Fruit fly (Drosophila melanogaster) whole organism, prepupa: ENCODE measurements around the gene CG32374.

ENCODE experiments used
- Blimp-1 ChIP-seq: fragments of 200-800 bp; sonication (Bioruptor generic); optimal IDR thresholded peaks from 3 replicates; lab custom pipeline; 2017; ENCODE audit warnings: missing biosample characterization, missing genetic modification characterization, mild to moderate bottlenecking, moderate library complexity, missing genetic modification reagents
- CG10631 ChIP-seq: fragments of 200-800 bp; sonication (Bioruptor generic); optimal IDR thresholded peaks from 2 replicates; lab custom pipeline; 2016; ENCODE audit warnings: missing biosample characterization, missing genetic modification characterization
- CG11294 ChIP-seq: fragments of 200-800 bp; sonication (Bioruptor generic); IDR thresholded peaks from 2 replicates; pipeline ENCODE4 v1.3.6; 2022; ENCODE audit warnings: missing biosample characterization, missing genetic modification characterization
- CG11762 ChIP-seq: fragments of 200-800 bp; sonication (Bioruptor generic); optimal IDR thresholded peaks from 3 replicates; lab custom pipeline; 2016; ENCODE audit warnings: missing biosample characterization, missing genetic modification characterization; ENCODE audit not compliant: insufficient read depth
- CG15336 ChIP-seq: fragments of 200-800 bp; sonication (Bioruptor generic); IDR thresholded peaks from 2 replicates; pipeline ENCODE4 v1.3.6; 2022; ENCODE audit warnings: missing biosample characterization, missing genetic modification characterization
- CG1621 ChIP-seq: fragments of 200-800 bp; sonication (Bioruptor generic); optimal IDR thresholded peaks from 3 replicates; lab custom pipeline; 2018; ENCODE audit warnings: missing biosample characterization, mild to moderate bottlenecking, missing genetic modification characterization
- CG31627 ChIP-seq: fragments of 200-800 bp; sonication (Bioruptor generic); optimal IDR thresholded peaks from 3 replicates; lab custom pipeline; 2016; ENCODE audit warnings: missing biosample characterization, missing genetic modification characterization
- CG32006 ChIP-seq: fragments of 200-800 bp; sonication (Bioruptor generic); optimal IDR thresholded peaks from 3 replicates; lab custom pipeline; 2017; ENCODE audit warnings: missing biosample characterization, mild to moderate bottlenecking, missing genetic modification characterization
- CG34406 ChIP-seq: fragments of 200-800 bp; sonication (Bioruptor generic); optimal IDR thresholded peaks from 3 replicates; lab custom pipeline; 2016; ENCODE audit warnings: missing biosample characterization, missing genetic modification characterization
- CG4318 ChIP-seq: fragments of 200-800 bp; sonication (Bioruptor generic); optimal IDR thresholded peaks from 3 replicates; lab custom pipeline; 2017; ENCODE audit warnings: missing biosample characterization, mild to moderate bottlenecking, missing genetic modification characterization
- CG6276 ChIP-seq: fragments of 200-800 bp; sonication (Bioruptor generic); optimal IDR thresholded peaks from 2 replicates; lab custom pipeline; 2017; ENCODE audit warnings: missing biosample characterization, mild to moderate bottlenecking, missing genetic modification characterization
- CG6792 ChIP-seq: fragments of 200-800 bp; sonication (Bioruptor generic); optimal IDR thresholded peaks from 3 replicates; lab custom pipeline; 2016; ENCODE audit warnings: missing biosample characterization, missing genetic modification characterization
- CG6808 ChIP-seq: fragments of 200-800 bp; sonication (Bioruptor generic); optimal IDR thresholded peaks from 3 replicates; lab custom pipeline; 2017; ENCODE audit warnings: missing biosample characterization, missing genetic modification characterization, mild to moderate bottlenecking, moderate library complexity, missing genetic modification reagents
- CG6854 ChIP-seq: fragments of 200-800 bp; sonication (Bioruptor generic); optimal IDR thresholded peaks from 2 replicates; lab custom pipeline; 2017; ENCODE audit warnings: missing biosample characterization, mild to moderate bottlenecking, missing genetic modification characterization
- CG8319 ChIP-seq: fragments of 200-800 bp; sonication (Bioruptor generic); optimal IDR thresholded peaks from 3 replicates; lab custom pipeline; 2016; ENCODE audit warnings: missing biosample characterization, missing genetic modification characterization
- CG8632 ChIP-seq: fragments of 200-800 bp; sonication (Bioruptor generic); optimal IDR thresholded peaks from 3 replicates; lab custom pipeline; 2016; ENCODE audit warnings: missing biosample characterization, missing genetic modification characterization
- Eip78C ChIP-seq: fragments of 200-800 bp; sonication (Bioruptor generic); peaks from one replicate; lab custom pipeline; 2016; ENCODE audit warnings: missing biosample characterization, missing genetic modification characterization
- Eip93F ChIP-seq: fragments of 200-800 bp; sonication (Bioruptor generic); optimal IDR thresholded peaks from 2 replicates; lab custom pipeline; 2016; ENCODE audit warnings: missing biosample characterization, mild to moderate bottlenecking, missing genetic modification characterization
- Ets21C ChIP-seq: fragments of 200-800 bp; sonication (Bioruptor generic); optimal IDR thresholded peaks from 3 replicates; lab custom pipeline; 2016; ENCODE audit warnings: missing biosample characterization, missing genetic modification characterization
- Ets96B ChIP-seq: fragments of 200-800 bp; optimal IDR thresholded peaks from 2 replicates; lab custom pipeline; 2019; ENCODE audit warnings: missing biosample characterization, mild to moderate bottlenecking, missing genetic modification characterization, moderate library complexity
- Hr38 ChIP-seq: sonication (Bioruptor generic); optimal IDR thresholded peaks from 2 replicates; lab custom pipeline; 2016; ENCODE audit warnings: missing biosample characterization, missing genetic modification characterization
- Hr39 ChIP-seq: fragments of 200-800 bp; sonication (Bioruptor generic); optimal IDR thresholded peaks from 2 replicates; lab custom pipeline; 2016; ENCODE audit warnings: missing biosample characterization, missing genetic modification characterization
- Hr4 ChIP-seq: fragments of 200-800 bp; sonication (Bioruptor generic); optimal IDR thresholded peaks from 3 replicates; lab custom pipeline; 2016; ENCODE audit warnings: missing biosample characterization, missing genetic modification characterization
- Smox ChIP-seq: fragments of 200-800 bp; sonication (Bioruptor generic); optimal IDR thresholded peaks from 3 replicates; lab custom pipeline; 2016; ENCODE audit warnings: missing biosample characterization, missing genetic modification characterization
- Sox102F ChIP-seq: fragments of 200-800 bp; sonication (Bioruptor generic); optimal IDR thresholded peaks from 2 replicates; lab custom pipeline; 2016; ENCODE audit warnings: missing biosample characterization, mild to moderate bottlenecking, missing genetic modification characterization
- Sox14 ChIP-seq: fragments of 200-800 bp; sonication (Bioruptor generic); optimal IDR thresholded peaks from 3 replicates; lab custom pipeline; 2016; ENCODE audit warnings: missing biosample characterization, missing genetic modification characterization
- achi ChIP-seq: fragments of 200-800 bp; sonication (Bioruptor generic); optimal IDR thresholded peaks from 3 replicates; lab custom pipeline; 2016; ENCODE audit warnings: missing biosample characterization, missing genetic modification characterization
- cyc ChIP-seq: fragments of 200-800 bp; sonication (Bioruptor generic); optimal IDR thresholded peaks from 3 replicates; lab custom pipeline; 2016; ENCODE audit warnings: missing biosample characterization, missing genetic modification characterization
- dsx ChIP-seq: fragments of 200-800 bp; optimal IDR thresholded peaks from 3 replicates; lab custom pipeline; 2019; ENCODE audit warnings: missing biosample characterization, mild to moderate bottlenecking, missing genetic modification characterization, moderate library complexity; ENCODE audit not compliant: poor library complexity, severe bottlenecking
- eg ChIP-seq: fragments of 200-800 bp; sonication (Bioruptor generic); IDR thresholded peaks from 3 replicates; pipeline ENCODE4 v1.3.6; 2022; ENCODE audit warnings: missing biosample characterization, missing genetic modification characterization
- esn ChIP-seq: fragments of 200-800 bp; sonication (Bioruptor generic); optimal IDR thresholded peaks from 2 replicates; lab custom pipeline; 2016; ENCODE audit warnings: missing biosample characterization, mild to moderate bottlenecking, missing genetic modification characterization, moderate library complexity
- fd85E ChIP-seq: fragments of 200-800 bp; sonication (Bioruptor generic); optimal IDR thresholded peaks from 3 replicates; lab custom pipeline; 2016; ENCODE audit warnings: missing biosample characterization, missing genetic modification characterization
- lz ChIP-seq: fragments of 200-800 bp; sonication (Bioruptor generic); optimal IDR thresholded peaks from 3 replicates; lab custom pipeline; 2016; ENCODE audit warnings: missing biosample characterization, missing genetic modification characterization
- pdm3 ChIP-seq: fragments of 200-800 bp; sonication (Bioruptor generic); optimal IDR thresholded peaks from 3 replicates; lab custom pipeline; 2016; ENCODE audit warnings: missing biosample characterization, missing genetic modification characterization
- svp ChIP-seq: fragments of 200-800 bp; sonication (Bioruptor generic); peaks from one replicate; lab custom pipeline; 2016; ENCODE audit warnings: missing biosample characterization, missing genetic modification characterization
- vri ChIP-seq: fragments of 200-800 bp; sonication (Bioruptor generic); optimal IDR thresholded peaks from 3 replicates; lab custom pipeline; 2016; ENCODE audit warnings: missing biosample characterization, mild to moderate bottlenecking, missing genetic modification characterization

CG32374 gene

dm6 chr3L:7545562-7545961, 4.6 kb upstream of the CG32374 start:
- TF ChIP-seq dsx, result no peak
- TF ChIP-seq Sox102F, result peak; percentile 30
- TF ChIP-seq fd85E (GFP tag; lab: Kevin White, UChicago), result no peak
- no peak for TF ChIP-seq achi (GFP tag; lab: Kevin White, UChicago)
- no peak for TF ChIP-seq CG34406 (GFP tag; lab: Kevin White, UChicago)
- no peak for TF ChIP-seq Smox
- no peak for TF ChIP-seq Hr38
- TF ChIP-seq vri (GFP tag; lab: Kevin White, UChicago), result no peak
- no peak for TF ChIP-seq Ets96B
- no peak for TF ChIP-seq lz
- no peak for TF ChIP-seq CG10631 (GFP tag; lab: Kevin White, UChicago)
- no peak for TF ChIP-seq CG15336
- no peak for TF ChIP-seq CG8632 (GFP tag; lab: Kevin White, UChicago)
- no peak for TF ChIP-seq CG6792 (GFP tag; lab: Kevin White, UChicago)
- no peak for TF ChIP-seq Eip93F (GFP tag; lab: Kevin White, UChicago)
- TF ChIP-seq Blimp-1 (GFP tag; lab: Kevin White, UChicago), result peak; percentile 93

dm6 chr3L:7544639-7545183, 3.7 kb upstream of the CG32374 start:
- TF ChIP-seq Hr4 (peak; percentile 59), CG6276 (GFP tag; lab: Kevin White, UChicago) (peak; percentile 14), CG32006 (GFP tag; lab: Kevin White, UChicago) (peak; percentile 61), CG15336 (0 out of 2 replicates have a peak, but pooled peaks have one; percentile 25), cyc (GFP tag; lab: Kevin White, UChicago) (no peak), fd85E (GFP tag; lab: Kevin White, UChicago) (no peak), Eip78C (GFP tag; lab: Kevin White, UChicago) (no peak), Blimp-1 (GFP tag; lab: Kevin White, UChicago) (no peak)

- TF ChIP-seq CG31627 (GFP tag; lab: Kevin White, UChicago), result no peak
- TF ChIP-seq fd85E (GFP tag; lab: Kevin White, UChicago), result no peak
- no peak for TF ChIP-seq CG6854 (GFP tag; lab: Kevin White, UChicago)
- TF ChIP-seq CG4318 (GFP tag; lab: Kevin White, UChicago), result no peak
- TF ChIP-seq Ets21C (GFP tag; lab: Kevin White, UChicago), result no peak
- TF ChIP-seq CG11294 (GFP tag; lab: Robert Waterston, UW), result no peak
- TF ChIP-seq CG6276 (GFP tag; lab: Kevin White, UChicago), result no peak
- TF ChIP-seq eg (GFP tag; lab: Robert Waterston, UW), result no peak
- TF ChIP-seq esn (GFP tag; lab: Kevin White, UChicago), result no peak
Observed at dm6 chr3L:7542357-7542756, 1.4 kb upstream of the CG32374 start, which contains the start of gene CG32376. Gene CG32376, minus strand, starts transcription at chr3L:7542457.

dm6 chr3L:7539736-7540135, 1.2 kb downstream of the CG32374 start, which contains the start of gene CG16998:
Gene CG16998, minus strand, starts transcription at chr3L:7539836.
- no peak for TF ChIP-seq dsx
- TF ChIP-seq Hr39 (GFP tag; lab: Kevin White, UChicago), result no peak
- no peak for TF ChIP-seq Hr38
- no peak for TF ChIP-seq CG11762 (GFP tag; lab: Kevin White, UChicago)
- no peak for TF ChIP-seq CG31627 (GFP tag; lab: Kevin White, UChicago)
- no peak for TF ChIP-seq CG1621 (tag; lab: Kevin White, UChicago)
- TF ChIP-seq, all 60 proteins: peak for 0

- TF ChIP-seq CG6808 (GFP tag; lab: Kevin White, UChicago) (no peak), CG8319 (GFP tag; lab: Kevin White, UChicago) (no peak), Eip78C (GFP tag; lab: Kevin White, UChicago) (peak; percentile 79), svp (peak; percentile 64), Sox14 (GFP tag; lab: Kevin White, UChicago) (peak; percentile 58), esn (GFP tag; lab: Kevin White, UChicago) (peak; percentile 8), pdm3 (GFP tag; lab: Kevin White, UChicago) (no peak)
Observed at dm6 chr3L:7530461-7531338, 10.3 kb downstream of the CG32374 start.
